Worm (Caenorhabditis elegans): Measurements from ENCODE around the gene T14B1.1.
"Not testable (repeated sequence)": the region's sequence is repeated elsewhere in the genome, so short reads cannot be mapped to it uniquely, and the experiment has no call there.

T14B1.1 gene

ce11 chrX:9637700-9638099, 30.8 kb downstream of the T14B1.1 start:
- TF ChIP-seq him-1 (tag; optimal IDR thresholded peaks at IDR 0.05) (peak; percentile 34), W03F9.2 (tag; optimal IDR thresholded peaks at IDR 0.05) (no peak)

ce11 chrX:9637137-9637536, 31.4 kb downstream of the T14B1.1 start:
- no peak for TF ChIP-seq W03F9.2 (tag; optimal IDR thresholded peaks at IDR 0.05)
- no peak for TF ChIP-seq dao-5 (tag; optimal IDR thresholded peaks at IDR 0.05)
- no peak for TF ChIP-seq him-1 (tag; optimal IDR thresholded peaks at IDR 0.05)

- no peak for TF ChIP-seq W03F9.2 (tag; optimal IDR thresholded peaks at IDR 0.05)
- TF ChIP-seq dao-5 (tag; optimal IDR thresholded peaks at IDR 0.05): no peak
- TF ChIP-seq him-1 (tag; optimal IDR thresholded peaks at IDR 0.05): no peak
Measured at ce11 chrX:9635376-9635775, 33.1 kb downstream of the T14B1.1 start, which contains the start of gene F34H10.5. TSS of gene F34H10.5 (plus strand) at chrX:9635676.

- TF ChIP-seq him-1 (tag; optimal IDR thresholded peaks at IDR 0.05): no peak
- TF ChIP-seq W03F9.2 (tag; optimal IDR thresholded peaks at IDR 0.05): no peak
- TF ChIP-seq dao-5 (tag; optimal IDR thresholded peaks at IDR 0.05): no peak
Measured at ce11 chrX:9634925-9635324, 33.6 kb downstream of the T14B1.1 start, which contains the start of gene F34H10.3. TSS of gene F34H10.3 (minus strand) at chrX:9635025.

ce11 chrX:9629552-9629951, 39.0 kb downstream of the T14B1.1 start:
- TF ChIP-seq dao-5 (tag; optimal IDR thresholded peaks at IDR 0.05) (no peak), him-1 (tag; optimal IDR thresholded peaks at IDR 0.05) (no peak), W03F9.2 (tag; optimal IDR thresholded peaks at IDR 0.05) (no peak)

ce11 chrX:9625824-9626223, 42.7 kb downstream of the T14B1.1 start, which contains the start of gene F34H10.1:
TSS of gene F34H10.1 (plus strand) at chrX:9626124.
- not testable (repeated sequence) for TF ChIP-seq dao-5, him-1, W03F9.2 (tag; optimal IDR thresholded peaks at IDR 0.05)

- TF ChIP-seq dao-5 (tag; optimal IDR thresholded peaks at IDR 0.05): peak; percentile 71
- TF ChIP-seq him-1 (tag; optimal IDR thresholded peaks at IDR 0.05): no peak
Measured at ce11 chrX:9622609-9623008, 45.9 kb downstream of the T14B1.1 start.

ce11 chrX:9620136-9620535, 48.4 kb downstream of the T14B1.1 start, which contains the start of gene C11E4.8:
TSS of gene C11E4.8 (plus strand) at chrX:9620436.
- TF ChIP-seq W03F9.2 (tag; optimal IDR thresholded peaks at IDR 0.05): no peak
- no peak for TF ChIP-seq dao-5 (tag; optimal IDR thresholded peaks at IDR 0.05)
- no peak for TF ChIP-seq him-1 (tag; optimal IDR thresholded peaks at IDR 0.05)

ce11 chrX:9616919-9617318, 51.6 kb downstream of the T14B1.1 start, which contains the start of gene C11E4.7:
TSS of gene C11E4.7 (plus strand) at chrX:9617219.
- TF ChIP-seq him-1 (tag; optimal IDR thresholded peaks at IDR 0.05) (no peak), W03F9.2 (tag; optimal IDR thresholded peaks at IDR 0.05) (no peak), dao-5 (tag; optimal IDR thresholded peaks at IDR 0.05) (no peak)
